Fruit fly (Drosophila melanogaster) whole organism, adult: ENCODE measurements around the gene mRpS18C.

Source experiments
- CG11617 ChIP-seq: fragments of 200-800 bp; sonication (Bioruptor generic); optimal IDR thresholded peaks from 2 replicates; lab custom pipeline; 2017; ENCODE audit warnings: mild to moderate bottlenecking, missing biosample characterization, missing genetic modification reagents, missing genetic modification characterization
- CG12768 ChIP-seq: fragments of 200-800 bp; sonication (Bioruptor generic); optimal IDR thresholded peaks from 2 replicates; lab custom pipeline; 2017; ENCODE audit warnings: missing biosample characterization, missing genetic modification characterization, mild to moderate bottlenecking, moderate library complexity, missing genetic modification reagents
- CG14711 ChIP-seq: fragments of 200-800 bp; sonication (Bioruptor generic); optimal IDR thresholded peaks from 2 replicates; lab custom pipeline; 2018; ENCODE audit warnings: missing biosample characterization, mild to moderate bottlenecking, missing genetic modification characterization, moderate library complexity
- CG33017 ChIP-seq: fragments of 200-800 bp; sonication (Bioruptor generic); optimal IDR thresholded peaks from 2 replicates; lab custom pipeline; 2018; ENCODE audit warnings: missing biosample characterization, mild to moderate bottlenecking, missing genetic modification characterization, moderate library complexity
- CG7101 ChIP-seq: fragments of 200-800 bp; sonication (Bioruptor generic); optimal IDR thresholded peaks from 2 replicates; lab custom pipeline; 2018; ENCODE audit warnings: missing biosample characterization, mild to moderate bottlenecking, missing genetic modification characterization, moderate library complexity
- Clk ChIP-seq: fragments of 200-800 bp; sonication (Bioruptor generic); optimal IDR thresholded peaks from 2 replicates; lab custom pipeline; 2017; ENCODE audit warnings: missing biosample characterization, missing genetic modification characterization
- Crg-1 ChIP-seq: fragments of 200-800 bp; sonication (Bioruptor generic); optimal IDR thresholded peaks from 2 replicates; lab custom pipeline; 2016; ENCODE audit warnings: missing biosample characterization, missing genetic modification characterization
- Hr96 ChIP-seq: fragments of 200-800 bp; sonication (Bioruptor generic); optimal IDR thresholded peaks from 2 replicates; lab custom pipeline; 2016; ENCODE audit warnings: missing biosample characterization, missing genetic modification characterization
- Mnt ChIP-seq: fragments of 200-800 bp; sonication (Bioruptor generic); optimal IDR thresholded peaks from 2 replicates; lab custom pipeline; 2016; ENCODE audit warnings: missing biosample characterization, mild to moderate bottlenecking, missing genetic modification characterization
- cnc ChIP-seq, 2 experiments: fragments of >200 bp; optimal IDR thresholded peaks; 2 replicates each; lab custom pipeline; 2017
- kay ChIP-seq: fragments of 200-800 bp; sonication (Bioruptor generic); peaks from one replicate; lab custom pipeline; 2016; ENCODE audit warnings: missing biosample characterization, missing genetic modification characterization, borderline replicate concordance
- ovo ChIP-seq: fragments of 200-800 bp; sonication (Bioruptor generic); optimal IDR thresholded peaks from 2 replicates; lab custom pipeline; 2016; ENCODE audit warnings: missing biosample characterization, missing genetic modification characterization
- tj ChIP-seq: fragments of 200-800 bp; sonication (Bioruptor generic); optimal IDR thresholded peaks from 3 replicates; lab custom pipeline; 2017; ENCODE audit warnings: missing biosample characterization, mild to moderate bottlenecking, missing genetic modification characterization, moderate library complexity
- toe ChIP-seq: fragments of 200-800 bp; sonication (Bioruptor generic); optimal IDR thresholded peaks from 2 replicates; lab custom pipeline; 2016; ENCODE audit warnings: missing biosample characterization, missing genetic modification characterization

- TF ChIP-seq Crg-1 (GFP tag; lab: Kevin White, UChicago) (no peak), toe (GFP tag; lab: Kevin White, UChicago) (no peak), CG7101 (no peak), CG33017 (tag; lab: Kevin White, UChicago) (no peak), CG12768 (no peak), Hr96 (GFP tag; lab: Kevin White, UChicago) (no peak), ovo (GFP tag; lab: Kevin White, UChicago) (no peak), CG14711 (no peak), kay (GFP tag; lab: Kevin White, UChicago) (peak; percentile 40), tj (GFP tag; lab: Kevin White, UChicago) (no peak), Clk (no peak), Mnt (GFP tag; lab: Kevin White, UChicago) (no peak), cnc (optimal IDR thresholded peaks at IDR 0.05; lab: Kevin White, UChicago) (no peak), CG11617 (GFP tag; lab: Kevin White, UChicago) (no peak)
Measured at dm6 chr3R:30449446-30449845, 25.7 kb downstream of the mRpS18C start.
